Worm (Caenorhabditis elegans) whole organism, early embryonic: Measurements from ENCODE around the gene srx-28.

Experiments used
- B0310.2 ChIP-seq: sonication (generic microtip); optimal IDR thresholded peaks from 2 replicates; lab custom pipeline; 2016; ENCODE audit warnings: mild to moderate bottlenecking, missing genetic modification characterization, missing compliant biosample characterization
- F13C5.2 ChIP-seq: sonication (generic microtip); optimal IDR thresholded peaks from 2 replicates; lab custom pipeline; 2017; ENCODE audit warnings: mild to moderate bottlenecking, missing genetic modification characterization, inconsistent platforms, missing compliant biosample characterization
- aly-1 ChIP-seq: sonication (generic microtip); optimal IDR thresholded peaks from 2 replicates; lab custom pipeline; 2016; ENCODE audit warnings: missing genetic modification characterization, missing compliant biosample characterization
- ama-1 ChIP-seq: fragments of 150-350 bp; optimal IDR thresholded peaks from 2 replicates; lab custom pipeline; 2014
- ceh-13 ChIP-seq: fragments of 200-800 bp; sonication (Bioruptor generic); optimal IDR thresholded peaks from 2 replicates; lab custom pipeline; 2018; ENCODE audit warnings: mild to moderate bottlenecking, missing genetic modification characterization, missing compliant biosample characterization
- ceh-36 ChIP-seq: sonication (generic microtip); optimal IDR thresholded peaks from 2 replicates; lab custom pipeline; 2016; ENCODE audit warnings: missing genetic modification characterization, inconsistent platforms, missing compliant biosample characterization
- ets-7 ChIP-seq: sonication (generic microtip); optimal IDR thresholded peaks from 2 replicates; lab custom pipeline; 2016; ENCODE audit warnings: missing genotype, missing genetic modification characterization, missing compliant biosample characterization
- flt-1 ChIP-seq: fragments of 200-800 bp; sonication (Bioruptor generic); IDR thresholded peaks from 2 replicates; pipeline ENCODE4 v1.3.6; 2022; ENCODE audit warnings: missing genetic modification characterization, missing compliant biosample characterization
- hmbx-1 ChIP-seq: sonication (generic microtip); optimal IDR thresholded peaks from 2 replicates; lab custom pipeline; 2016; ENCODE audit warnings: mild to moderate bottlenecking, missing genetic modification characterization, missing compliant biosample characterization
- hmg-4 ChIP-seq: fragments of 200-800 bp; sonication (Bioruptor generic); optimal IDR thresholded peaks from 2 replicates; lab custom pipeline; 2018; ENCODE audit warnings: mild to moderate bottlenecking, missing genetic modification characterization, missing compliant biosample characterization
- hnd-1 ChIP-seq: sonication (generic microtip); optimal IDR thresholded peaks from 2 replicates; lab custom pipeline; 2016; ENCODE audit warnings: missing genetic modification characterization, missing compliant biosample characterization
- sea-1 ChIP-seq: fragments of 200-800 bp; sonication (Bioruptor generic); conservative IDR thresholded peaks from 2 replicates; pipeline ENCODE4 v1.3.6; 2022; ENCODE audit warnings: missing genetic modification characterization, missing compliant biosample characterization
- tbx-11 ChIP-seq: fragments of 200-800 bp; sonication (Bioruptor generic); IDR thresholded peaks from 2 replicates; pipeline ENCODE4 v1.3.6; 2022; ENCODE audit warnings: missing genetic modification characterization, missing compliant biosample characterization
- tra-4 ChIP-seq: sonication (generic microtip); optimal IDR thresholded peaks from 2 replicates; lab custom pipeline; 2017; ENCODE audit warnings: missing genetic modification characterization, missing compliant biosample characterization

- TF ChIP-seq hnd-1 (tag; lab: Kevin White, UChicago) (no peak), aly-1 (tag; lab: Kevin White, UChicago) (no peak), F13C5.2 (tag; lab: Kevin White, UChicago) (no peak), ets-7 (tag; lab: Kevin White, UChicago) (no peak), ama-1 (lab: Kevin White, UChicago) (no peak), ceh-36 (tag; lab: Kevin White, UChicago) (no peak), ceh-13 (GFP tag; lab: Kevin White, UChicago) (no peak), B0310.2 (tag; lab: Kevin White, UChicago) (no peak), hmg-4 (GFP tag; lab: Kevin White, UChicago) (no peak), flt-1 (GFP tag; lab: Robert Waterston, UW) (no peak), tbx-11 (GFP tag; lab: Robert Waterston, UW) (no peak), sea-1 (GFP tag; lab: Robert Waterston, UW) (no peak), tra-4 (tag; lab: Kevin White, UChicago) (no peak), hmbx-1 (tag; lab: Kevin White, UChicago) (no peak)
These were observed 38.9 kb upstream of the srx-28 start, which contains the start of gene F54E2.2 for ce11 chrV:2795998-2796397.
